Worm (Caenorhabditis elegans) whole organism, late embryonic: ENCODE data around the gene col-107.

Experiments used
- K09A11.1 ChIP-seq: sonication (generic microtip); optimal IDR thresholded peaks from 2 replicates; lab custom pipeline; 2017; ENCODE audit warnings: antibody characterized with exemption, mild to moderate bottlenecking, missing genetic modification characterization, missing compliant biosample characterization; ENCODE audit not compliant: insufficient read depth
- ama-1 ChIP-seq: fragments of 150-350 bp; optimal IDR thresholded peaks from 2 replicates; lab custom pipeline; 2014
- elt-2 ChIP-seq: sonication (generic microtip); optimal IDR thresholded peaks from 2 replicates; lab custom pipeline; 2016; ENCODE audit warnings: missing genetic modification reagents, missing genetic modification characterization, missing compliant biosample characterization
- hlh-8 ChIP-seq: sonication (generic microtip); optimal IDR thresholded peaks from 2 replicates; lab custom pipeline; 2016; ENCODE audit warnings: missing genotype, missing genetic modification characterization, missing compliant biosample characterization
- lim-6 ChIP-seq: sonication (generic microtip); optimal IDR thresholded peaks from 2 replicates; lab custom pipeline; 2016; ENCODE audit warnings: missing genetic modification characterization, missing compliant biosample characterization
- npax-4 ChIP-seq: sonication (generic microtip); optimal IDR thresholded peaks from 2 replicates; lab custom pipeline; 2016; ENCODE audit warnings: missing genetic modification characterization, missing compliant biosample characterization
- odd-2 ChIP-seq: sonication (generic microtip); optimal IDR thresholded peaks from 2 replicates; lab custom pipeline; 2017; ENCODE audit warnings: antibody characterized with exemption, mild to moderate bottlenecking, missing genetic modification characterization, missing compliant biosample characterization
- pha-4 ChIP-seq: fragments of 150-350 bp; optimal IDR thresholded peaks from 2 replicates; lab custom pipeline; 2018; ENCODE audit warnings: missing biosample characterization, missing genetic modification reagents, missing genetic modification characterization
- pqm-1 ChIP-seq: sonication (generic microtip); optimal IDR thresholded peaks from 2 replicates; lab custom pipeline; 2016; ENCODE audit warnings: missing genetic modification characterization, missing compliant biosample characterization
- ref-2 ChIP-seq: sonication (generic microtip); optimal IDR thresholded peaks from 2 replicates; lab custom pipeline; 2016; ENCODE audit warnings: missing genetic modification characterization, missing compliant biosample characterization

DNA sequence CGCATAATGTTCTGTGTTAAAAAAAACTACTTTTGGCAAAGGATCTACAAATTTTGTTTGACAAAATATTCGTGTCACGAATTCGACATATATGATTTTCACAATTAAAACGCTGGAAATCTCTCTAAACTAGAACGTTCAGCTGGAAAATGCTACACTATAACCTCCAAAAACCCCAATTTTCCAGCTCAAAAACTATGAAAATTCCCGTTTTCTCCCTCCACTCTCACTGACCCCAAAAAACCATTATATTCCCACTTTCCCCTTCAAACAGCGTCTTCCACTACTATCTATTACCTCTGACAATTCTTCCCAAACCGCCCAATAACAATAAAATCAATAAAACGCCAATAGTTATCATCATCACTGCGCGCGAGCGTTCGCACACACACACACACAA lies 28.2 kb downstream of the col-107 start, which contains the start of gene Y41D4B.14:
- no peak for TF ChIP-seq K09A11.1 (tag; lab: Kevin White, UChicago)
- TF ChIP-seq odd-2 (tag; lab: Kevin White, UChicago): no peak
- TF ChIP-seq pha-4 (tag; lab: Kevin White, UChicago): no peak
- TF ChIP-seq ref-2 (tag; lab: Kevin White, UChicago): no peak
- TF ChIP-seq ama-1 (lab: Kevin White, UChicago): no peak
- TF ChIP-seq npax-4 (tag; lab: Kevin White, UChicago): no peak
- TF ChIP-seq lim-6 (tag; lab: Kevin White, UChicago): no peak
- TF ChIP-seq pqm-1 (tag; lab: Kevin White, UChicago): no peak
- TF ChIP-seq elt-2: no peak
- no peak for TF ChIP-seq hlh-8
